Fruit fly (Drosophila melanogaster) whole organism, adult: ENCODE data around the gene CG1983.

Source experiments
- CG11617 ChIP-seq: fragments of 200-800 bp; sonication (Bioruptor generic); optimal IDR thresholded peaks from 2 replicates; lab custom pipeline; 2017; ENCODE audit warnings: mild to moderate bottlenecking, missing biosample characterization, missing genetic modification reagents, missing genetic modification characterization
- CG12768 ChIP-seq: fragments of 200-800 bp; sonication (Bioruptor generic); optimal IDR thresholded peaks from 2 replicates; lab custom pipeline; 2017; ENCODE audit warnings: missing biosample characterization, missing genetic modification characterization, mild to moderate bottlenecking, moderate library complexity, missing genetic modification reagents
- CG14711 ChIP-seq: fragments of 200-800 bp; sonication (Bioruptor generic); optimal IDR thresholded peaks from 2 replicates; lab custom pipeline; 2018; ENCODE audit warnings: missing biosample characterization, mild to moderate bottlenecking, missing genetic modification characterization, moderate library complexity
- CG1620 ChIP-seq: fragments of 200-800 bp; sonication (Bioruptor generic); optimal IDR thresholded peaks from 2 replicates; lab custom pipeline; 2016; ENCODE audit warnings: missing biosample characterization, missing genetic modification characterization
- CG33017 ChIP-seq: fragments of 200-800 bp; sonication (Bioruptor generic); optimal IDR thresholded peaks from 2 replicates; lab custom pipeline; 2018; ENCODE audit warnings: missing biosample characterization, mild to moderate bottlenecking, missing genetic modification characterization, moderate library complexity
- CG5204 ChIP-seq: fragments of 200-800 bp; sonication (Bioruptor generic); optimal IDR thresholded peaks from 2 replicates; lab custom pipeline; 2016; ENCODE audit warnings: missing biosample characterization, missing genetic modification characterization
- CG7045 ChIP-seq: fragments of 200-800 bp; sonication (Bioruptor generic); optimal IDR thresholded peaks from 2 replicates; lab custom pipeline; 2017; ENCODE audit warnings: missing biosample characterization, mild to moderate bottlenecking, missing genetic modification characterization
- CG7101 ChIP-seq: fragments of 200-800 bp; sonication (Bioruptor generic); optimal IDR thresholded peaks from 2 replicates; lab custom pipeline; 2018; ENCODE audit warnings: missing biosample characterization, mild to moderate bottlenecking, missing genetic modification characterization, moderate library complexity
- Clk ChIP-seq: fragments of 200-800 bp; sonication (Bioruptor generic); optimal IDR thresholded peaks from 2 replicates; lab custom pipeline; 2017; ENCODE audit warnings: missing biosample characterization, missing genetic modification characterization
- Crg-1 ChIP-seq: fragments of 200-800 bp; sonication (Bioruptor generic); optimal IDR thresholded peaks from 2 replicates; lab custom pipeline; 2016; ENCODE audit warnings: missing biosample characterization, missing genetic modification characterization
- Hr96 ChIP-seq: fragments of 200-800 bp; sonication (Bioruptor generic); optimal IDR thresholded peaks from 2 replicates; lab custom pipeline; 2016; ENCODE audit warnings: missing biosample characterization, missing genetic modification characterization
- Mnt ChIP-seq: fragments of 200-800 bp; sonication (Bioruptor generic); optimal IDR thresholded peaks from 2 replicates; lab custom pipeline; 2016; ENCODE audit warnings: missing biosample characterization, mild to moderate bottlenecking, missing genetic modification characterization
- bab1 ChIP-seq: fragments of 200-800 bp; sonication (Bioruptor generic); optimal IDR thresholded peaks from 3 replicates; lab custom pipeline; 2019; ENCODE audit warnings: missing biosample characterization, mild to moderate bottlenecking, missing genetic modification characterization, moderate library complexity
- cic ChIP-seq: fragments of 200-800 bp; sonication (Bioruptor generic); optimal IDR thresholded peaks from 2 replicates; lab custom pipeline; 2017; ENCODE audit warnings: missing biosample characterization, mild to moderate bottlenecking, missing genetic modification characterization, moderate library complexity
- cnc ChIP-seq, 2 experiments: fragments of >200 bp; optimal IDR thresholded peaks; 2 replicates each; lab custom pipeline; 2017
- kay ChIP-seq: fragments of 200-800 bp; sonication (Bioruptor generic); peaks from one replicate; lab custom pipeline; 2016; ENCODE audit warnings: missing biosample characterization, missing genetic modification characterization, borderline replicate concordance
- ovo ChIP-seq: fragments of 200-800 bp; sonication (Bioruptor generic); optimal IDR thresholded peaks from 2 replicates; lab custom pipeline; 2016; ENCODE audit warnings: missing biosample characterization, missing genetic modification characterization
- pad ChIP-seq: fragments of 200-800 bp; sonication (Bioruptor generic); optimal IDR thresholded peaks from 3 replicates; lab custom pipeline; 2017; ENCODE audit warnings: missing biosample characterization, missing genetic modification characterization, mild to moderate bottlenecking, moderate library complexity, missing genetic modification reagents
- tj ChIP-seq: fragments of 200-800 bp; sonication (Bioruptor generic); optimal IDR thresholded peaks from 3 replicates; lab custom pipeline; 2017; ENCODE audit warnings: missing biosample characterization, mild to moderate bottlenecking, missing genetic modification characterization, moderate library complexity
- toe ChIP-seq: fragments of 200-800 bp; sonication (Bioruptor generic); optimal IDR thresholded peaks from 2 replicates; lab custom pipeline; 2016; ENCODE audit warnings: missing biosample characterization, missing genetic modification characterization

CG1983 gene

dm6 chr3R:30197796-30198195 lies 20.3 kb upstream of the CG1983 start:
- TF ChIP-seq CG7045 (GFP tag; lab: Kevin White, UChicago) (no peak), cnc (optimal IDR thresholded peaks at IDR 0.05; lab: Kevin White, UChicago) (no peak), Hr96 (GFP tag; lab: Kevin White, UChicago) (no peak), CG33017 (tag; lab: Kevin White, UChicago) (no peak), cic (no peak), ovo (GFP tag; lab: Kevin White, UChicago) (no peak), Mnt (GFP tag; lab: Kevin White, UChicago) (no peak), CG5204 (GFP tag; lab: Kevin White, UChicago) (no peak), tj (GFP tag; lab: Kevin White, UChicago) (no peak), pad (no peak), bab1 (GFP tag; lab: Kevin White, UChicago) (no peak), CG7101 (tag; lab: Kevin White, UChicago) (no peak), kay (GFP tag; lab: Kevin White, UChicago) (no peak), Clk (no peak), CG14711 (tag; lab: Kevin White, UChicago) (no peak), CG11617 (GFP tag; lab: Kevin White, UChicago) (no peak), Crg-1 (GFP tag; lab: Kevin White, UChicago) (no peak), CG12768 (no peak), CG1620 (GFP tag; lab: Kevin White, UChicago) (no peak)

dm6 chr3R:30196128-30196527 lies 18.6 kb upstream of the CG1983 start, which contains the start of gene CG15531:
TSS of gene CG15531 (minus strand) at chr3R:30196228.
- TF ChIP-seq cic: no peak
- no peak for TF ChIP-seq CG7045 (GFP tag; lab: Kevin White, UChicago)
- no peak for TF ChIP-seq cnc (optimal IDR thresholded peaks at IDR 0.05; lab: Kevin White, UChicago)
- no peak for TF ChIP-seq ovo (GFP tag; lab: Kevin White, UChicago)
- TF ChIP-seq kay (GFP tag; lab: Kevin White, UChicago): no peak
- TF ChIP-seq CG5204 (GFP tag; lab: Kevin White, UChicago): no peak
- no peak for TF ChIP-seq Crg-1 (GFP tag; lab: Kevin White, UChicago)
- no peak for TF ChIP-seq bab1 (GFP tag; lab: Kevin White, UChicago)
- TF ChIP-seq toe (GFP tag; lab: Kevin White, UChicago): no peak

dm6 chr3R:30195606-30196049 lies 18.1 kb upstream of the CG1983 start:
- TF ChIP-seq CG5204 (GFP tag; lab: Kevin White, UChicago) (no peak), tj (GFP tag; lab: Kevin White, UChicago) (no peak), CG12768 (no peak), Crg-1 (GFP tag; lab: Kevin White, UChicago) (peak; percentile 22), CG7045 (GFP tag; lab: Kevin White, UChicago) (no peak), kay (GFP tag; lab: Kevin White, UChicago) (no peak), bab1 (GFP tag; lab: Kevin White, UChicago) (peak; percentile 80), CG11617 (GFP tag; lab: Kevin White, UChicago) (peak; percentile 29), CG14711 (tag; lab: Kevin White, UChicago) (peak; percentile 20), cic (peak; percentile 10), toe (GFP tag; lab: Kevin White, UChicago) (no peak), Hr96 (GFP tag; lab: Kevin White, UChicago) (no peak), CG33017 (tag; lab: Kevin White, UChicago) (peak; percentile 19), CG1620 (GFP tag; lab: Kevin White, UChicago) (peak; percentile 44), Clk (no peak), cnc (optimal IDR thresholded peaks at IDR 0.05; lab: Kevin White, UChicago) (no peak), pad (no peak), CG7101 (tag; lab: Kevin White, UChicago) (peak; percentile 54), Mnt (GFP tag; lab: Kevin White, UChicago) (peak; percentile 84), ovo (GFP tag; lab: Kevin White, UChicago) (no peak)

dm6 chr3R:30193826-30194225 lies 16.3 kb upstream of the CG1983 start:
- TF ChIP-seq cic (no peak), CG14711 (tag; lab: Kevin White, UChicago) (no peak), pad (no peak), kay (GFP tag; lab: Kevin White, UChicago) (no peak), CG11617 (GFP tag; lab: Kevin White, UChicago) (no peak), bab1 (GFP tag; lab: Kevin White, UChicago) (no peak)

- TF ChIP-seq Crg-1 (GFP tag; lab: Kevin White, UChicago) (no peak), tj (GFP tag; lab: Kevin White, UChicago) (peak; percentile 46), CG7101 (tag; lab: Kevin White, UChicago) (no peak)
Measured at dm6 chr3R:30191462-30191874, 14.0 kb upstream of the CG1983 start.

- TF ChIP-seq bab1 (GFP tag; lab: Kevin White, UChicago) (no peak), kay (GFP tag; lab: Kevin White, UChicago) (no peak), toe (GFP tag; lab: Kevin White, UChicago) (no peak), tj (GFP tag; lab: Kevin White, UChicago) (peak; percentile 90), ovo (GFP tag; lab: Kevin White, UChicago) (no peak), CG12768 (no peak)
Measured at dm6 chr3R:30191047-30191446, 13.5 kb upstream of the CG1983 start, which contains the start of gene CG9747. TSS of gene CG9747 (minus strand) at chr3R:30191252.
